Fruit fly (Drosophila melanogaster) whole organism, embryonic: ENCODE results near the gene CG42536.

Source experiments
- Abd-B ChIP-seq: fragments of 200-800 bp; sonication (Bioruptor generic); optimal IDR thresholded peaks from 2 replicates; lab custom pipeline; 2018; ENCODE audit warnings: missing biosample characterization, mild to moderate bottlenecking, missing genetic modification characterization, moderate library complexity
- BtbVII ChIP-seq: fragments of 200-800 bp; sonication (Bioruptor generic); optimal IDR thresholded peaks from 3 replicates; lab custom pipeline; 2017; ENCODE audit warnings: missing biosample characterization, mild to moderate bottlenecking, missing genetic modification characterization
- CG15601 ChIP-seq: fragments of 200-800 bp; sonication (Bioruptor generic); optimal IDR thresholded peaks from 3 replicates; lab custom pipeline; 2019; ENCODE audit warnings: missing biosample characterization, mild to moderate bottlenecking, missing genetic modification characterization, moderate library complexity
- CG16813 ChIP-seq: fragments of 200-800 bp; sonication (Bioruptor generic); IDR thresholded peaks from 3 replicates; pipeline ENCODE4 v1.3.6; 2022; ENCODE audit warnings: missing biosample characterization, missing genetic modification characterization; ENCODE audit not compliant: partially characterized antibody
- CG17829 ChIP-seq: fragments of 200-800 bp; optimal IDR thresholded peaks from 2 replicates; lab custom pipeline; 2019; ENCODE audit warnings: missing biosample characterization, mild to moderate bottlenecking, missing genetic modification characterization, moderate library complexity
- CG17912 ChIP-seq: fragments of 200-800 bp; sonication (Bioruptor generic); optimal IDR thresholded peaks from 2 replicates; lab custom pipeline; 2018; ENCODE audit warnings: missing biosample characterization, mild to moderate bottlenecking, missing genetic modification characterization
- CG18262 ChIP-seq: fragments of 200-800 bp; optimal IDR thresholded peaks from 3 replicates; lab custom pipeline; 2019; ENCODE audit warnings: missing biosample characterization, mild to moderate bottlenecking, missing genetic modification characterization, moderate library complexity
- CG2129 ChIP-seq: fragments of 200-800 bp; sonication (Bioruptor generic); IDR thresholded peaks from 2 replicates; pipeline ENCODE4 v1.3.6; 2022; ENCODE audit warnings: missing biosample characterization, missing genetic modification characterization; ENCODE audit not compliant: partially characterized antibody
- CG31388 ChIP-seq: fragments of 200-800 bp; sonication (Bioruptor generic); optimal IDR thresholded peaks from 2 replicates; lab custom pipeline; 2016; ENCODE audit warnings: missing biosample characterization, missing genetic modification characterization
- CG32767 ChIP-seq: fragments of 200-800 bp; sonication (Bioruptor generic); IDR thresholded peaks from 2 replicates; pipeline ENCODE4 v1.3.6; 2022; ENCODE audit warnings: missing biosample characterization, missing genetic modification characterization
- CG32772 ChIP-seq: fragments of 200-800 bp; sonication (Bioruptor generic); IDR thresholded peaks from 2 replicates; pipeline ENCODE4 v1.3.6; 2022; ENCODE audit warnings: missing biosample characterization, missing genetic modification characterization
- CG34422 ChIP-seq: fragments of 200-800 bp; sonication (Bioruptor generic); IDR thresholded peaks from 3 replicates; pipeline ENCODE4 v1.3.6; 2022; ENCODE audit warnings: missing biosample characterization, missing genetic modification characterization
- CG42726 ChIP-seq: fragments of 200-800 bp; sonication (Bioruptor generic); IDR thresholded peaks from 2 replicates; pipeline ENCODE4 v1.3.6; 2022; ENCODE audit warnings: missing biosample characterization, missing genetic modification characterization; ENCODE audit not compliant: partially characterized antibody
- CG4617 ChIP-seq: fragments of 200-800 bp; sonication (Bioruptor generic); optimal IDR thresholded peaks from 3 replicates; lab custom pipeline; 2016; ENCODE audit warnings: missing biosample characterization, missing genetic modification characterization, borderline replicate concordance
- CHES-1-like ChIP-seq: fragments of 200-800 bp; sonication (Bioruptor generic); optimal IDR thresholded peaks from 2 replicates; lab custom pipeline; 2016; ENCODE audit warnings: missing biosample characterization, missing genetic modification characterization
- CoRest ChIP-seq: fragments of 200-800 bp; sonication (Bioruptor generic); optimal IDR thresholded peaks from 3 replicates; lab custom pipeline; 2018; ENCODE audit warnings: missing biosample characterization, mild to moderate bottlenecking, missing genetic modification characterization, moderate library complexity
- D ChIP-seq, 2 experiments: fragments of 200-800 bp in 1 of 2; fragments of >200 bp in 1 of 2; sonication (Bioruptor generic) in 1 of 2; optimal IDR thresholded peaks; 2 replicates in 1 of 2; 3 replicates in 1 of 2; lab custom pipeline; 2017; ENCODE audit warnings: mild to moderate bottlenecking in 1 of 2, missing biosample characterization in 1 of 2, missing genetic modification characterization in 1 of 2, missing genetic modification reagents in 1 of 2
- H15 ChIP-seq: fragments of 200-800 bp; sonication (Bioruptor generic); IDR thresholded peaks from 3 replicates; pipeline ENCODE4 v1.3.6; 2022; ENCODE audit warnings: missing biosample characterization, missing genetic modification characterization
- HLH4C ChIP-seq: fragments of 200-800 bp; sonication (Bioruptor generic); IDR thresholded peaks from 3 replicates; pipeline ENCODE4 v1.3.6; 2022; ENCODE audit warnings: missing biosample characterization, missing genetic modification characterization; ENCODE audit not compliant: partially characterized antibody
- HLH54F ChIP-seq: fragments of 200-800 bp; sonication (Bioruptor generic); optimal IDR thresholded peaks from 3 replicates; lab custom pipeline; 2016; ENCODE audit warnings: missing biosample characterization, missing genetic modification characterization
- HmgZ ChIP-seq: fragments of 200-800 bp; sonication (Bioruptor generic); optimal IDR thresholded peaks from 2 replicates; lab custom pipeline; 2018; ENCODE audit warnings: missing biosample characterization, mild to moderate bottlenecking, missing genetic modification characterization
- NK7.1 ChIP-seq: fragments of 200-800 bp; sonication (Bioruptor generic); optimal IDR thresholded peaks from 3 replicates; lab custom pipeline; 2016; ENCODE audit warnings: missing biosample characterization, missing genetic modification characterization
- Oaz ChIP-seq: fragments of 200-800 bp; sonication (Bioruptor generic); IDR thresholded peaks from 2 replicates; pipeline ENCODE4 v1.3.6; 2022; ENCODE audit warnings: missing biosample characterization, missing genetic modification characterization
- Sry-δ ChIP-seq: fragments of 200-800 bp; sonication (Bioruptor generic); optimal IDR thresholded peaks from 2 replicates; lab custom pipeline; 2016; ENCODE audit warnings: missing biosample characterization, missing genetic modification characterization
- cato ChIP-seq: fragments of 200-800 bp; sonication (Bioruptor generic); optimal IDR thresholded peaks from 2 replicates; lab custom pipeline; 2016; ENCODE audit warnings: missing biosample characterization, missing genetic modification characterization, borderline replicate concordance
- crol ChIP-seq: fragments of 200-800 bp; sonication (Bioruptor generic); IDR thresholded peaks from 2 replicates; pipeline ENCODE4 v1.3.6; 2022; ENCODE audit warnings: missing biosample characterization, missing genetic modification characterization
- gcm2 ChIP-seq: fragments of 200-800 bp; sonication (Bioruptor generic); optimal IDR thresholded peaks from 2 replicates; lab custom pipeline; 2016; ENCODE audit warnings: missing biosample characterization, missing genetic modification characterization
- ken ChIP-seq: fragments of 200-800 bp; sonication (Bioruptor generic); IDR thresholded peaks from 3 replicates; pipeline ENCODE4 v1.3.6; 2022; ENCODE audit warnings: missing biosample characterization, missing genetic modification characterization
- pb ChIP-seq: fragments of 200-800 bp; sonication (Bioruptor generic); optimal IDR thresholded peaks from 3 replicates; lab custom pipeline; 2016; ENCODE audit warnings: missing biosample characterization, missing genetic modification characterization
- pnt ChIP-seq: fragments of 200-800 bp; sonication (Bioruptor generic); optimal IDR thresholded peaks from 3 replicates; lab custom pipeline; 2016; ENCODE audit warnings: missing biosample characterization, missing genetic modification characterization
- pzg ChIP-seq: fragments of 200-800 bp; sonication (Bioruptor generic); optimal IDR thresholded peaks from 3 replicates; lab custom pipeline; 2018; ENCODE audit warnings: missing biosample characterization, mild to moderate bottlenecking, missing genetic modification characterization, moderate library complexity
- sd ChIP-seq: fragments of 200-800 bp; sonication (Bioruptor generic); optimal IDR thresholded peaks from 3 replicates; lab custom pipeline; 2018; ENCODE audit warnings: missing biosample characterization, mild to moderate bottlenecking, missing genetic modification characterization, moderate library complexity
- sens ChIP-seq: fragments of 200-800 bp; sonication (Bioruptor generic); peaks from one replicate; lab custom pipeline; 2016; ENCODE audit warnings: missing biosample characterization, missing genetic modification characterization
- so ChIP-seq: fragments of 200-800 bp; sonication (Bioruptor generic); IDR thresholded peaks from 3 replicates; pipeline ENCODE4 v1.3.6; 2022; ENCODE audit warnings: missing biosample characterization, missing genetic modification characterization
- tna ChIP-seq: fragments of 200-800 bp; sonication (Bioruptor generic); IDR thresholded peaks from 2 replicates; pipeline ENCODE4 v1.3.6; 2022; ENCODE audit warnings: missing biosample characterization, missing genetic modification characterization; ENCODE audit not compliant: partially characterized antibody
- usp ChIP-seq: fragments of >200 bp; optimal IDR thresholded peaks from 2 replicates; lab custom pipeline; 2017; ENCODE audit warnings: missing biosample characterization, missing genetic modification characterization
- z ChIP-seq: fragments of 200-800 bp; sonication (Bioruptor generic); IDR thresholded peaks from 3 replicates; pipeline ENCODE4 v1.3.6; 2022; ENCODE audit warnings: missing biosample characterization, missing genetic modification characterization
- zfh1 ChIP-seq: fragments of 200-800 bp; sonication (Bioruptor generic); IDR thresholded peaks from 3 replicates; pipeline ENCODE4 v1.3.6; 2022; ENCODE audit warnings: missing biosample characterization, missing genetic modification characterization

CG42536 gene

DNA sequence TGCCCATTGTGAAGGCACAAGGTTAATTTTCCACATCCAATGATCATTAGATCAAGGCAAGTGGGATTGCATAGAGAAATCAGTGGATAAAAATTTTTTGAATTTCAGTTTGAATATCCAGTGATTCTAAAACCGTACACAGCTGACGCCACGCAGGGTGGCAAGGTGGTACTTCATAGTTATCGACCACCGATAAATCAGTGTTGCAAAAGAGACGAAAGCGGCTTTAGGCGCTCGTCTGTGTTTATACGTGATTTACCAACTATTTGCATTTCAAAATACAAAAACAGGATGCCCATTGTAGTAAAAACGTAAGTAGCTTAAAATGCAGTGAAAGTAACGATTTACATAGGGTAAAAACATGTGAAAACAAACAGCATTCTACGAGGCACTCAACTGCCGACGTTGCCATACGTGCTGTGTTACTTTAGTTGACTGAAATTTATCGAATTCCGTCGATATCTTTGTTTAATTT is 1.1 kb upstream of the CG42536 start, which contains the start of the genes CG42535, CG34001 and hay (continued):
- TF ChIP-seq CHES-1-like (GFP tag; lab: Kevin White, UChicago) (peak; percentile 57), CoRest (tag; lab: Kevin White, UChicago) (peak; percentile 38), CG2129 (no peak), ken (GFP tag; lab: Robert Waterston, UW) (no peak), Oaz (no peak), Sry-δ (GFP tag; lab: Kevin White, UChicago) (peak; percentile 56), crol (GFP tag; lab: Robert Waterston, UW) (no peak), tna (GFP tag; lab: Robert Waterston, UW) (no peak), Abd-B (no peak), usp (no peak), CG16813 (GFP tag; lab: Robert Waterston, UW) (peak; percentile 54; the same call in 2 of the 3 replicates), CG4617 (GFP tag; lab: Kevin White, UChicago) (peak; percentile 58), NK7.1 (no peak), HLH54F (GFP tag; lab: Kevin White, UChicago) (peak; percentile 35), CG18262 (tag; lab: Kevin White, UChicago) (no peak), zfh1 (GFP tag; lab: Robert Waterston, UW) (peak; percentile 9; the same call in 1 of the 3 replicates), sens (peak; percentile 87), D (optimal IDR thresholded peaks at IDR 0.05; lab: Kevin White, UChicago) (peak; percentile 29), D (GFP tag; optimal IDR thresholded peaks at IDR 0.05; lab: Kevin White, UChicago) (no peak), pzg (GFP tag; lab: Kevin White, UChicago) (peak; percentile 77), gcm2 (no peak), CG42726 (GFP tag; lab: Robert Waterston, UW) (no peak), CG17912 (no peak), pb (GFP tag; lab: Kevin White, UChicago) (no peak), CG17829 (tag; lab: Kevin White, UChicago) (peak; percentile 36), sd (tag; lab: Kevin White, UChicago) (peak; percentile 77), CG31388 (GFP tag; lab: Kevin White, UChicago) (no peak), CG32772 (no peak), HmgZ (peak; percentile 51), CG15601 (tag; lab: Kevin White, UChicago) (peak; percentile 12), H15 (no peak), HLH4C (0 out of 3 replicates have a peak, but pooled peaks have one; percentile 34), BtbVII (GFP tag; lab: Kevin White, UChicago) (no peak)

DNA sequence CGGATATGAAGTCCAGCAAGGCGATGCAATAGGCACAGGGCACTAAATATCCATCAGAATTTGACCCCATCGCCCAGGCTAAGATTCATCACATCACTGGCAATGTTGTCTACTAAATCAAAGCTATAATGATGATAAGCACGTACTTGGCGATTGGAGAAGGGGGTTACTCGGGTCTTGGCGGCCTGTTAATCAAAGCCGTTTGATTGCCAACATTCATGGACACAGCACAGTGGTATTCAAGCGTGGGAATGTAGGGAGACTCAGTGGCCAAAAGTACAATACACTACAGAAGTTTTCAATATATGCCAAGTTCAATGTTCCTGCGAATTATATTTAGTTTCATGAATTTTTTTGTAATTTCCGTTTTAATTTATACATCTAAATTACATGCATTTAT is 1.5 kb downstream of the CG42536 start, which contains the start of gene CG14151:
Gene CG14151, minus strand, starts transcription at position 101 of the 400 bp plus-strand sequence.
- no peak for TF ChIP-seq so (GFP tag; lab: Robert Waterston, UW)
- TF ChIP-seq CG32767 (GFP tag; lab: Robert Waterston, UW) = no peak
- TF ChIP-seq pnt = no peak

DNA sequence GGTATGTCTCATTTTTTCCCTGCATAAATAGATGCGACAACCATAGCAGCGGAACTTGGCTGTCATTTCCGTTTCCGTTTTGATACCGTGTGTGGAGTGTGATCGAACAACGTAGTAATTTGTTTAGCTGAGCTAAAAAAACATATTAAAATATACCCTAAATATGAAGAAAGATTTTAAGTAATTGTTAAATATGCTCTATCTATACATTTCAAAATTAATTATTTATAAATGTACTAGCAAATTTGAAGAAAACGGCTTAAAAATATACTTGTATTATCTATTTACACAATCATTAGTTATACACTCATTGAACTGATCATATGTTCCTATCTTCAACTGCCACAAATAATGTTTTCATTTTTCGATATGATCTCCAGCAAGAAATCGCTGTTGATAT is 3.7 kb downstream of the CG42536 start, which contains the start of gene CG34238:
Gene CG34238, plus strand, starts transcription at position 301 of the 400 bp plus-strand sequence.
- TF ChIP-seq z = no peak
- TF ChIP-seq CG34422 = no peak
- TF ChIP-seq cato = no peak
